Fruit fly (Drosophila melanogaster): ENCODE results near the gene CG9459.

- peak; percentile 74 for TF ChIP-seq CG7928 (GFP tag; optimal IDR thresholded peaks at IDR 0.05)
- peak; percentile 16 for TF ChIP-seq Ssrp (tag; optimal IDR thresholded peaks at IDR 0.05)
- peak; percentile 100 for TF ChIP-seq Sry-δ (GFP tag; optimal IDR thresholded peaks at IDR 0.05)
- TF ChIP-seq tio (GFP tag; optimal IDR thresholded peaks at IDR 0.05): no peak
These were observed 40.2 kb downstream of the CG9459 start, which contains the start of gene RpS29 for dm6 chr3R:9777941-9778360.

All from whole organism, embryonic.